Worm (Caenorhabditis elegans) whole organism, mixed stage, embryonic: ENCODE measurements around the gene ugt-34.

ENCODE experiments used
- bed-3 ChIP-seq: fragments of 200-800 bp; sonication (Bioruptor generic); optimal IDR thresholded peaks from 3 replicates; lab custom pipeline; 2018; ENCODE audit warnings: mild to moderate bottlenecking, missing genetic modification characterization, moderate library complexity, missing compliant biosample characterization
- ceh-39 ChIP-seq: fragments of 150-350 bp; optimal IDR thresholded peaks from 2 replicates; lab custom pipeline; 2014; ENCODE audit warnings: missing biosample characterization, missing genetic modification characterization
- ceh-43 ChIP-seq: fragments of 200-800 bp; sonication (Bioruptor generic); optimal IDR thresholded peaks from 2 replicates; lab custom pipeline; 2018; ENCODE audit warnings: mild to moderate bottlenecking, missing genetic modification characterization, moderate library complexity, missing compliant biosample characterization
- ceh-83 ChIP-seq: fragments of 200-800 bp; sonication (Bioruptor generic); optimal IDR thresholded peaks from 2 replicates; lab custom pipeline; 2018; ENCODE audit warnings: mild to moderate bottlenecking, missing genetic modification characterization, missing compliant biosample characterization
- ces-1 ChIP-seq: fragments of 150-350 bp; optimal IDR thresholded peaks from 2 replicates; lab custom pipeline; 2014; ENCODE audit warnings: missing biosample characterization, missing genetic modification reagents, missing genetic modification characterization
- cnd-1 ChIP-seq: fragments of 200-800 bp; sonication (Bioruptor generic); optimal IDR thresholded peaks from 2 replicates; lab custom pipeline; 2018; ENCODE audit warnings: mild to moderate bottlenecking, missing genetic modification characterization, missing compliant biosample characterization
- drap-1 ChIP-seq: fragments of 200-800 bp; sonication (Bioruptor generic); optimal IDR thresholded peaks from 3 replicates; lab custom pipeline; 2018; ENCODE audit warnings: mild to moderate bottlenecking, missing genetic modification characterization, missing compliant biosample characterization
- elt-1 ChIP-seq: sonication (generic microtip); optimal IDR thresholded peaks from 2 replicates; lab custom pipeline; 2017; ENCODE audit warnings: missing genetic modification characterization, mild to moderate bottlenecking, missing compliant biosample characterization, antibody characterized with exemption, moderate library complexity, borderline replicate concordance; ENCODE audit not compliant: insufficient read depth
- elt-3 ChIP-seq: fragments of 150-350 bp; optimal IDR thresholded peaks from 2 replicates; lab custom pipeline; 2014; ENCODE audit warnings: missing biosample characterization, missing genetic modification characterization
- flh-1 ChIP-seq: fragments of 200-800 bp; sonication (Bioruptor generic); optimal IDR thresholded peaks from 2 replicates; lab custom pipeline; 2018; ENCODE audit warnings: mild to moderate bottlenecking, missing genetic modification characterization, moderate library complexity, missing compliant biosample characterization
- ham-2 ChIP-seq: fragments of 200-800 bp; sonication (Bioruptor generic); optimal IDR thresholded peaks from 2 replicates; lab custom pipeline; 2018; ENCODE audit warnings: mild to moderate bottlenecking, missing genetic modification characterization, missing compliant biosample characterization
- hlh-1 ChIP-seq: fragments of 150-350 bp; optimal IDR thresholded peaks from 2 replicates; lab custom pipeline; 2014; ENCODE audit warnings: missing biosample characterization, missing genetic modification reagents, missing genetic modification characterization
- lin-13 ChIP-seq: fragments of 150-350 bp; optimal IDR thresholded peaks from 2 replicates; lab custom pipeline; 2014; ENCODE audit warnings: missing biosample characterization, missing genetic modification characterization
- lin-32 ChIP-seq: fragments of 200-800 bp; sonication (Bioruptor generic); optimal IDR thresholded peaks from 2 replicates; lab custom pipeline; 2018; ENCODE audit warnings: mild to moderate bottlenecking, missing genetic modification characterization, missing compliant biosample characterization
- lsy-2 ChIP-seq: fragments of 150-350 bp; optimal IDR thresholded peaks from 2 replicates; lab custom pipeline; 2014; ENCODE audit warnings: missing biosample characterization, missing genetic modification characterization
- mab-5 ChIP-seq: fragments of 150-350 bp; optimal IDR thresholded peaks from 2 replicates; lab custom pipeline; 2014; ENCODE audit warnings: missing biosample characterization, missing genetic modification characterization
- mep-1 ChIP-seq: fragments of 150-350 bp; optimal IDR thresholded peaks from 2 replicates; lab custom pipeline; 2017; ENCODE audit warnings: missing biosample characterization, missing genetic modification reagents, missing genetic modification characterization, inconsistent platforms
- mls-2 ChIP-seq: sonication (generic microtip); optimal IDR thresholded peaks from 2 replicates; lab custom pipeline; 2016; ENCODE audit warnings: mild to moderate bottlenecking, missing genetic modification characterization, moderate library complexity, missing compliant biosample characterization
- nhr-12 ChIP-seq: fragments of 150-350 bp; optimal IDR thresholded peaks from 2 replicates; lab custom pipeline; 2014; ENCODE audit warnings: missing biosample characterization, missing genetic modification characterization
- nhr-2 ChIP-seq: fragments of 150-350 bp; optimal IDR thresholded peaks from 2 replicates; lab custom pipeline; 2014; ENCODE audit warnings: missing biosample characterization, missing genetic modification characterization
- nhr-237 ChIP-seq: fragments of 150-350 bp; optimal IDR thresholded peaks from 2 replicates; lab custom pipeline; 2014; ENCODE audit warnings: missing biosample characterization, missing genetic modification characterization
- nhr-28 ChIP-seq: fragments of 150-350 bp; optimal IDR thresholded peaks from 2 replicates; lab custom pipeline; 2014; ENCODE audit warnings: missing biosample characterization, missing genetic modification characterization
- nhr-76 ChIP-seq: sonication (generic microtip); optimal IDR thresholded peaks from 2 replicates; lab custom pipeline; 2017; ENCODE audit warnings: missing biosample characterization, missing genetic modification characterization
- pha-4 ChIP-seq: fragments of 150-350 bp; optimal IDR thresholded peaks from 2 replicates; lab custom pipeline; 2018; ENCODE audit warnings: missing biosample characterization, missing genetic modification reagents, missing genetic modification characterization
- sem-2 ChIP-seq: fragments of 200-800 bp; sonication (Bioruptor generic); optimal IDR thresholded peaks from 2 replicates; lab custom pipeline; 2018; ENCODE audit warnings: mild to moderate bottlenecking, missing genetic modification characterization, missing compliant biosample characterization
- snpc-4 ChIP-seq: fragments of 150-350 bp; optimal IDR thresholded peaks from 2 replicates; lab custom pipeline; 2014; ENCODE audit warnings: missing biosample characterization, missing genetic modification characterization
- sptf-1 ChIP-seq: sonication (generic microtip); optimal IDR thresholded peaks from 2 replicates; lab custom pipeline; 2017; ENCODE audit warnings: mild to moderate bottlenecking, missing genetic modification characterization, moderate library complexity, missing compliant biosample characterization
- tbx-8 ChIP-seq: fragments of 200-800 bp; sonication (Bioruptor generic); optimal IDR thresholded peaks from 2 replicates; lab custom pipeline; 2018; ENCODE audit warnings: mild to moderate bottlenecking, missing genetic modification characterization, moderate library complexity, missing compliant biosample characterization
- unc-39 ChIP-seq: fragments of 150-350 bp; optimal IDR thresholded peaks from 2 replicates; lab custom pipeline; 2014; ENCODE audit warnings: missing biosample characterization, missing genetic modification characterization
- unc-62 ChIP-seq: fragments of 150-350 bp; optimal IDR thresholded peaks from 2 replicates; lab custom pipeline; 2014; ENCODE audit warnings: missing biosample characterization, missing genetic modification reagents, missing genetic modification characterization
- zip-8 ChIP-seq: fragments of 150-350 bp; optimal IDR thresholded peaks from 2 replicates; lab custom pipeline; 2014; ENCODE audit warnings: missing biosample characterization, missing genetic modification characterization
- ztf-11 ChIP-seq: fragments of 150-350 bp; optimal IDR thresholded peaks from 2 replicates; lab custom pipeline; 2014; ENCODE audit warnings: missing biosample characterization, missing genetic modification characterization

ugt-34 gene

DNA sequence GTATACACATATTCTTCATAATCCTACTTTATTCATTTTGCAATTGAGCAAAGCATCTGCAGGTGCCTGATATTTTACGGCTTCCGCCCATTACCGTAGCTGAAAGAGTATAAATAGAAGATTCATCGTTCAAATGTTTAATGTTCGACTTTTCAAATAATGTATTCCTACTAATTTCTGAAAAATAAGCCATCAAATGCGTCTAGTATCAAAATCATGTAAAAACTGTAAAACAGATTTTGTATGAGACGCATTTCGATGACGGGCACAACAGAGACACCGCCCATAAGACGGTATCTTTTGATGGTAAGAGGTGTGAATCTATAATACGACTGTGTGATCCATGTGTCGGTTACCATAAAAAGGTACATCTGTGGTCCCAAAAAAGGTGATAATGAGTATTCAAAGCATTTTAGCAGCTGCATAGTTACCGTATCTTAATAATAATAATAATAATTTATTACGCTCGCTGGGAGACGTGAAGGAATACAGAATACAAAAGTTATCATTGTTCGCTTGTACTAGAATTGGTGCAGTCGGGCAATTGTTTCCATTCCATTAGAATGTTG lies 9.7 kb downstream of the ugt-34 start, which contains the start of the genes C32C4.3 and C32C4.16:
TSS of gene C32C4.3 (minus strand) at position 101 of the 569 bp plus-strand sequence.
TSS of gene C32C4.16 (plus strand) at position 519 of the 569 bp plus-strand sequence.
- TF ChIP-seq tbx-8 (GFP tag; lab: Kevin White, UChicago) (no peak), nhr-12 (tag; lab: Kevin White, UChicago) (no peak), drap-1 (GFP tag; lab: Kevin White, UChicago) (no peak), mls-2 (tag; lab: Kevin White, UChicago) (no peak), snpc-4 (tag; lab: Kevin White, UChicago) (no peak), hlh-1 (tag; lab: Kevin White, UChicago) (no peak), lsy-2 (tag; lab: Kevin White, UChicago) (no peak), mab-5 (no peak), ceh-43 (no peak), ceh-39 (no peak), unc-62 (GFP tag; lab: Kevin White, UChicago) (no peak), flh-1 (GFP tag; lab: Kevin White, UChicago) (no peak), sptf-1 (tag; lab: Kevin White, UChicago) (no peak), lin-13 (tag; lab: Kevin White, UChicago) (no peak), nhr-76 (tag; lab: Kevin White, UChicago) (no peak), bed-3 (no peak), ham-2 (no peak), ztf-11 (tag; lab: Kevin White, UChicago) (no peak), lin-32 (GFP tag; lab: Kevin White, UChicago) (no peak)

DNA sequence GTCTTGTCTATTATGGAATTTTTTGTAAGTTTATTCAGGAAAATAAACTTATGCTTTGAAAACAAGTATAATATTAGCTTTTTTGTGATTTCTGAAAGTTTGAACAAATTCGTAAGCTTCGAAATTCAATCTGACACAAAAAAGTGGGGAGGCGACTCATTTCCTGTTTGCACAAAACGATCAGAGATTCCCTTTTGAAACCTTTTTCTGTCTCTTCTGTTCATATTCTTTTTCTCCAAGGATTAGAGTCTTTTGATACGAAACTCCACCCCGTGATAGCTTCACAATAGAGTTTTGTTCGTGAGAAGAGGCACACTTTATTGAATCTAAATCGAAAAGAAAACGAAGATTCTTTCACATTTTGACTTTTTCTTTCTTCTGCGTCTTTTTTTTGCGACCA lies 15.8 kb downstream of the ugt-34 start:
- TF ChIP-seq ces-1 (peak; percentile 9), nhr-2 (tag; lab: Kevin White, UChicago) (no peak)
- TF ChIP-seq, all 35 proteins: peak for 1

DNA sequence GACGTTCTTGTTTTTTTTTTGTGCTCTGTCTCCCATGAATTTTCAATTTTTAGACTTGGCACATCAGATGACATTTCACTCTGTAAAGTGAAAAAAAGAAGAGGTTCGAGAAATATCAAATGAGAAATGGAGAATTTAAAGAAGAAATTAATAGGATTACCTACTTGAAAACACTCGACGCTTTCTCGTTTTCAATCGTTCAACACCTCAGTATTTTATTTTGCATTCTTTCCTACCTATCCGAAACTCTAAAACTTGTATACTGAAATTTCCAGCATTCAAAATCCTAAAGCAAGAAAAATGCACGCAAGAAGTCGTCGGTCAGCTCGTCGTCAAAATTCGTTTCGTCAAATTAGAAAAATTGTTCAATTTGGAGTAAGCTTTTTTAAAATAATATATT lies 21.1 kb downstream of the ugt-34 start, which contains the start of gene kvs-2:
TSS of gene kvs-2 (plus strand) at position 301 of the 400 bp plus-strand sequence.
- TF ChIP-seq nhr-28 (tag; lab: Kevin White, UChicago) (no peak), nhr-2 (tag; lab: Kevin White, UChicago) (no peak), zip-8 (no peak), bed-3 (no peak), sptf-1 (tag; lab: Kevin White, UChicago) (no peak), nhr-12 (tag; lab: Kevin White, UChicago) (no peak), flh-1 (GFP tag; lab: Kevin White, UChicago) (no peak), snpc-4 (tag; lab: Kevin White, UChicago) (no peak), lin-32 (GFP tag; lab: Kevin White, UChicago) (no peak), sem-2 (no peak), lsy-2 (tag; lab: Kevin White, UChicago) (no peak), elt-3 (tag; lab: Kevin White, UChicago) (no peak), ceh-83 (GFP tag; lab: Kevin White, UChicago) (no peak), hlh-1 (tag; lab: Kevin White, UChicago) (no peak), mab-5 (no peak), mls-2 (tag; lab: Kevin White, UChicago) (no peak), unc-39 (tag; lab: Kevin White, UChicago) (no peak), ztf-11 (tag; lab: Kevin White, UChicago) (no peak)

DNA sequence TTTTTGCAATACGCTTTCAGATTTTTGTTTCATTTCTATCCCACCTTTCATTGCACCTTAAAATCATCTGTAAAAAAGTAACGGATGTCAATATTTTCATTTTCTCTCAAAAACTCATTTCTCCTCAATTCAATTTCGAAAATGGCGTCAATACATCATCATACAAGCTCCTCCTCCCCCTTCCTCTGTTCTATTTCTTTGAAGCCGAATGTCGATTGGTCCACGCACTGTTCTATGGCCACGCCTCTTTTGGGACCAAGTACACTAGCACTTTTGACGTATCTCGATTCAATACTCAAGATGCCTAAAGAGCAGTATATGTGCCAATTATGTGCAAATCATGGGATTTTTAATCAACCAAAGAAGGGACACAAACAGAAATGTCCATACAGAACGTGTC lies 24.0 kb downstream of the ugt-34 start, which contains the start of gene mab-23:
TSS of gene mab-23 (plus strand) at position 301 of the 400 bp plus-strand sequence.
- no peak for TF ChIP-seq pha-4 (tag; lab: Kevin White, UChicago)
- no peak for TF ChIP-seq ces-1
- no peak for TF ChIP-seq nhr-12 (tag; lab: Kevin White, UChicago)
- no peak for TF ChIP-seq mep-1 (tag; lab: Kevin White, UChicago)
- TF ChIP-seq mab-5: no peak
- TF ChIP-seq lin-13 (tag; lab: Kevin White, UChicago): no peak
- no peak for TF ChIP-seq hlh-1 (tag; lab: Kevin White, UChicago)
- no peak for TF ChIP-seq mls-2 (tag; lab: Kevin White, UChicago)
- no peak for TF ChIP-seq unc-62 (GFP tag; lab: Kevin White, UChicago)
- TF ChIP-seq cnd-1 (tag; lab: Kevin White, UChicago): no peak
- TF ChIP-seq lsy-2 (tag; lab: Kevin White, UChicago): no peak
- no peak for TF ChIP-seq nhr-76 (tag; lab: Kevin White, UChicago)
- no peak for TF ChIP-seq elt-1 (tag; lab: Kevin White, UChicago)
- no peak for TF ChIP-seq unc-39 (tag; lab: Kevin White, UChicago)
- no peak for TF ChIP-seq bed-3
- TF ChIP-seq ceh-39: no peak
- no peak for TF ChIP-seq nhr-237
- TF ChIP-seq nhr-2 (tag; lab: Kevin White, UChicago): no peak
- TF ChIP-seq zip-8: no peak
- TF ChIP-seq, all 35 proteins: peak for 0
